Worm (Caenorhabditis elegans) whole organism, L1 larva: ENCODE data around the gene spp-22.
A peak's percentile ranks its signal among the peaks of the same experiment; 100 is the strongest.

Experiments
- F16B12.6 ChIP-seq: fragments of 150-350 bp; optimal IDR thresholded peaks from 2 replicates; lab custom pipeline; 2014; ENCODE audit warnings: missing biosample characterization, missing genetic modification characterization
- Y116A8C.19 ChIP-seq: sonication (generic microtip); optimal IDR thresholded peaks from 2 replicates; lab custom pipeline; 2016; ENCODE audit warnings: missing compliant biosample characterization, missing genetic modification characterization, borderline replicate concordance
- ama-1 ChIP-seq: fragments of 150-350 bp; optimal IDR thresholded peaks from 2 replicates; lab custom pipeline; 2014
- blmp-1 ChIP-seq: fragments of 150-350 bp; optimal IDR thresholded peaks from 2 replicates; lab custom pipeline; 2014; ENCODE audit warnings: missing biosample characterization, missing genetic modification characterization
- ceh-63 ChIP-seq: fragments of 200-800 bp; sonication (Bioruptor generic); optimal IDR thresholded peaks from 2 replicates; lab custom pipeline; 2018; ENCODE audit warnings: mild to moderate bottlenecking, missing genetic modification characterization, missing compliant biosample characterization
- ceh-88 ChIP-seq: fragments of 200-800 bp; sonication (Bioruptor generic); IDR thresholded peaks from 2 replicates; pipeline ENCODE4 v1.3.6; 2022; ENCODE audit warnings: missing genetic modification characterization, missing compliant biosample characterization
- ceh-90 ChIP-seq: sonication (generic microtip); optimal IDR thresholded peaks from 2 replicates; lab custom pipeline; 2016; ENCODE audit warnings: missing genetic modification characterization, missing compliant biosample characterization
- efl-1 ChIP-seq, 4 experiments: fragments of 150-350 bp; optimal IDR thresholded peaks in 3 of 4; peaks in 1 of 4; 1 replicate in 1 of 4; 2 replicates in 3 of 4; lab custom pipeline; 2014; ENCODE audit warnings: missing biosample characterization in 2 of 4, missing genetic modification characterization in 2 of 4, missing genetic modification reagents in 2 of 4
- efl-3 ChIP-seq: fragments of 200-800 bp; sonication (Bioruptor generic); optimal IDR thresholded peaks from 2 replicates; lab custom pipeline; 2018; ENCODE audit warnings: mild to moderate bottlenecking, missing genetic modification characterization, missing compliant biosample characterization
- egl-13 ChIP-seq: sonication (generic microtip); optimal IDR thresholded peaks from 2 replicates; lab custom pipeline; 2016; ENCODE audit warnings: missing genotype, missing genetic modification reagents, missing genetic modification characterization, missing compliant biosample characterization
- egl-27 ChIP-seq, 2 experiments: fragments of 150-350 bp in 1 of 2; sonication (generic microtip); optimal IDR thresholded peaks; 3 replicates each; lab custom pipeline; 2017 to 2018; ENCODE audit warnings: missing biosample characterization in 2 of 2, missing genetic modification characterization in 2 of 2, missing genetic modification reagents in 2 of 2
- elt-2 ChIP-seq: sonication (generic microtip); optimal IDR thresholded peaks from 2 replicates; lab custom pipeline; 2016; ENCODE audit warnings: missing genetic modification characterization, mild to moderate bottlenecking, inconsistent platforms, missing compliant biosample characterization, missing genetic modification reagents
- elt-3 ChIP-seq, 6 experiments: fragments of 150-350 bp in 1 of 6; sonication (generic microtip); optimal IDR thresholded peaks; 2 replicates each; lab custom pipeline; 2017 to 2018; ENCODE audit warnings: missing biosample characterization in 6 of 6, missing genetic modification characterization in 6 of 6, inconsistent platforms in 1 of 6
- grh-1 ChIP-seq: fragments of 200-800 bp; sonication (Bioruptor generic); IDR thresholded peaks from 2 replicates; pipeline ENCODE4 v1.3.6; 2022; ENCODE audit warnings: missing genetic modification reagents, missing genetic modification characterization, missing compliant biosample characterization
- irx-1 ChIP-seq: sonication (generic microtip); optimal IDR thresholded peaks from 2 replicates; lab custom pipeline; 2016; ENCODE audit warnings: missing genetic modification characterization, missing compliant biosample characterization
- jun-1 ChIP-seq: fragments of 150-350 bp; optimal IDR thresholded peaks from 2 replicates; lab custom pipeline; 2014; ENCODE audit warnings: missing biosample characterization, missing genetic modification reagents, missing genetic modification characterization
- lin-14 ChIP-seq: fragments of 200-800 bp; sonication (Bioruptor generic); optimal IDR thresholded peaks from 2 replicates; lab custom pipeline; 2018; ENCODE audit warnings: mild to moderate bottlenecking, missing genetic modification characterization, moderate library complexity, missing compliant biosample characterization
- lin-35 ChIP-seq, 2 experiments: fragments of 150-350 bp; optimal IDR thresholded peaks; 2 replicates each; lab custom pipeline; 2014; ENCODE audit warnings: missing biosample characterization in 2 of 2, missing genetic modification characterization in 2 of 2, missing genetic modification reagents in 2 of 2
- mdl-1 ChIP-seq, 2 experiments: fragments of 150-350 bp; optimal IDR thresholded peaks; 2 replicates each; lab custom pipeline; 2014 to 2017; ENCODE audit warnings: missing biosample characterization in 2 of 2, missing genetic modification characterization in 2 of 2, inconsistent platforms in 1 of 2
- mef-2 ChIP-seq: fragments of 150-350 bp; optimal IDR thresholded peaks from 2 replicates; lab custom pipeline; 2014; ENCODE audit warnings: missing biosample characterization, missing genetic modification characterization
- nhr-71 ChIP-seq: sonication (generic microtip); optimal IDR thresholded peaks from 2 replicates; lab custom pipeline; 2016; ENCODE audit warnings: mild to moderate bottlenecking, missing genetic modification characterization, moderate library complexity, missing compliant biosample characterization
- nhr-76 ChIP-seq: sonication (generic microtip); optimal IDR thresholded peaks from 2 replicates; lab custom pipeline; 2017; ENCODE audit warnings: missing biosample characterization, missing genetic modification characterization
- nhr-84 ChIP-seq: sonication (generic microtip); optimal IDR thresholded peaks from 2 replicates; lab custom pipeline; 2017; ENCODE audit warnings: missing biosample characterization, missing genetic modification characterization
- nhr-85 ChIP-seq: sonication (generic microtip); peaks from one replicate; lab custom pipeline; 2016; ENCODE audit warnings: missing genetic modification characterization, inconsistent platforms, missing compliant biosample characterization
- nhr-90 ChIP-seq: sonication (generic microtip); optimal IDR thresholded peaks from 2 replicates; lab custom pipeline; 2016; ENCODE audit warnings: mild to moderate bottlenecking, missing genetic modification characterization, missing compliant biosample characterization; ENCODE audit not compliant: poor library complexity
- pax-3 ChIP-seq: fragments of 200-800 bp; sonication (Bioruptor generic); optimal IDR thresholded peaks from 2 replicates; lab custom pipeline; 2018; ENCODE audit warnings: mild to moderate bottlenecking, missing genetic modification characterization, moderate library complexity, missing compliant biosample characterization
- pqm-1 ChIP-seq: sonication (generic microtip); optimal IDR thresholded peaks from 3 replicates; lab custom pipeline; 2017; ENCODE audit warnings: missing biosample characterization, missing genetic modification characterization
- snpc-4 ChIP-seq: fragments of 150-350 bp; optimal IDR thresholded peaks from 2 replicates; lab custom pipeline; 2014; ENCODE audit warnings: missing biosample characterization, missing genetic modification characterization
- snu-23 ChIP-seq: sonication (generic microtip); optimal IDR thresholded peaks from 2 replicates; lab custom pipeline; 2016; ENCODE audit warnings: missing genetic modification characterization, missing compliant biosample characterization
- sox-4 ChIP-seq: sonication (generic microtip); optimal IDR thresholded peaks from 2 replicates; lab custom pipeline; 2016; ENCODE audit warnings: missing genetic modification characterization, missing compliant biosample characterization
- tbx-2 ChIP-seq: sonication (generic microtip); optimal IDR thresholded peaks from 2 replicates; lab custom pipeline; 2016; ENCODE audit warnings: missing genetic modification characterization, missing compliant biosample characterization
- unc-30 ChIP-seq: sonication (generic microtip); optimal IDR thresholded peaks from 2 replicates; lab custom pipeline; 2017; ENCODE audit warnings: missing biosample characterization, missing genetic modification characterization
- unc-86 ChIP-seq: sonication (generic microtip); optimal IDR thresholded peaks from 2 replicates; lab custom pipeline; 2016; ENCODE audit warnings: missing genetic modification characterization, missing compliant biosample characterization
- xbp-1 ChIP-seq: sonication (generic microtip); optimal IDR thresholded peaks from 2 replicates; lab custom pipeline; 2016; ENCODE audit warnings: missing genetic modification characterization, missing compliant biosample characterization
- zip-4 ChIP-seq: fragments of 200-800 bp; sonication (Bioruptor generic); optimal IDR thresholded peaks from 2 replicates; lab custom pipeline; 2018; ENCODE audit warnings: mild to moderate bottlenecking, missing genetic modification characterization, moderate library complexity, missing compliant biosample characterization
- ztf-11 ChIP-seq, 2 experiments: sonication (generic microtip); optimal IDR thresholded peaks; 2 replicates each; lab custom pipeline; 2016 to 2017; ENCODE audit warnings: missing genetic modification characterization in 2 of 2, missing biosample characterization in 1 of 2, missing compliant biosample characterization in 1 of 2
- ztf-4 ChIP-seq: fragments of 150-350 bp; optimal IDR thresholded peaks from 2 replicates; lab custom pipeline; 2014; ENCODE audit warnings: missing biosample characterization, missing genetic modification characterization

The spp-22 gene

DNA sequence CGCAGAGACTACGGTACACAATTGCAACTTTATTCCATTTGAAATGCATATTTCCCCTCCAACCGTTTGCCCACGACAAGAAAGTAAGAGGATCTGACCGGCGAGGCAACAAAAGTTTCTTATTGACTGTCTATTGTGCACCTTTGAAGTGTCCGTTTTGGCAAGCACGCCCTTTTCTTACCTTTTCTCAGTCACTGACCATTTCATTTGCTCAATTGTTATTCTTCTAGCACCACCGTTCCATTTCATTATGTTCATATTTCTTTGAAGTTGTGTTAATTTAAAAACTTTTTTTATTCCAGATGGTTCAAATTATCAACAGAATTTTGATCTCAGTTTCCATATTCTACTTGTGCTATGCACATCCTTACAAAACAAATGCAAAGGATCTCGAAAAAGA is at the start of gene spp-22:
TSS of gene spp-22 (plus strand) at position 301 of the 400 bp plus-strand sequence.
- TF ChIP-seq efl-1 (optimal IDR thresholded peaks at IDR 0.05; lab: Kevin White, UChicago), result no peak
- peak in 1 of 2 experiments; percentile 37 for TF ChIP-seq efl-1 (GFP tag; optimal IDR thresholded peaks at IDR 0.05 in 1 of 2; lab: Kevin White, UChicago)
- no peak for TF ChIP-seq efl-3 (GFP tag; lab: Kevin White, UChicago)

DNA sequence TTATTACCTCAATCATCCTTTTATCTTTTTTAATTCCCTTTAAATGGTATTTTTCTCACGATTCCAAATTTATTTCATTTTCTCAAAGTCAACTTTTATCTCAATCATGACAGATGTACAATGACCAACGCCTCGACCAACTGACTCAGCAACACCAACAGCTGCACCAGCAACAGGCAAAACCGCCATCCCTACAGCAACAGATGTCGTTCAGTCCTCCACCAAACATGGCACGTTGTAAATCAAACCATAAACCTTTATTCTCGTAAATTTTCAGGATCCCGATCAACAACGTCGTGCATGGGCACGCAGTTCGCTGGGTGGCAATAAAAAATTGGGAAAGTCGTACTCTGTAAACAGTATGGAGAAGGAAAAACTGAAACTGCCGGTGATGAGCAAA is 48.7 kb upstream of the spp-22 start:
- TF ChIP-seq zip-4, result no peak
- TF ChIP-seq ceh-63 (GFP tag; lab: Kevin White, UChicago), result no peak
- TF ChIP-seq unc-86, result no peak
- TF ChIP-seq efl-1 (optimal IDR thresholded peaks at IDR 0.05; lab: Kevin White, UChicago), result no peak
- peak in 1 of 2 experiments; percentile 14 for TF ChIP-seq efl-1 (GFP tag; optimal IDR thresholded peaks at IDR 0.05 in 1 of 2; lab: Kevin White, UChicago)
- TF ChIP-seq snpc-4 (tag; lab: Kevin White, UChicago), result no peak
- no peak for TF ChIP-seq mef-2 (tag; lab: Kevin White, UChicago)
- TF ChIP-seq jun-1, result no peak
- TF ChIP-seq Y116A8C.19 (tag; lab: Kevin White, UChicago), result no peak
- no peak for TF ChIP-seq nhr-71 (tag; lab: Kevin White, UChicago)
- no peak for TF ChIP-seq nhr-76
- no peak for TF ChIP-seq xbp-1 (tag; lab: Kevin White, UChicago)
- no peak for TF ChIP-seq grh-1
- TF ChIP-seq ztf-11 (tag; optimal IDR thresholded peaks at IDR 0.05; lab: Kevin White, UChicago), result peak in 1 of 2 experiments; percentile 20
- TF ChIP-seq nhr-90, result no peak
- TF ChIP-seq nhr-84 (tag; lab: Kevin White, UChicago), result no peak

DNA sequence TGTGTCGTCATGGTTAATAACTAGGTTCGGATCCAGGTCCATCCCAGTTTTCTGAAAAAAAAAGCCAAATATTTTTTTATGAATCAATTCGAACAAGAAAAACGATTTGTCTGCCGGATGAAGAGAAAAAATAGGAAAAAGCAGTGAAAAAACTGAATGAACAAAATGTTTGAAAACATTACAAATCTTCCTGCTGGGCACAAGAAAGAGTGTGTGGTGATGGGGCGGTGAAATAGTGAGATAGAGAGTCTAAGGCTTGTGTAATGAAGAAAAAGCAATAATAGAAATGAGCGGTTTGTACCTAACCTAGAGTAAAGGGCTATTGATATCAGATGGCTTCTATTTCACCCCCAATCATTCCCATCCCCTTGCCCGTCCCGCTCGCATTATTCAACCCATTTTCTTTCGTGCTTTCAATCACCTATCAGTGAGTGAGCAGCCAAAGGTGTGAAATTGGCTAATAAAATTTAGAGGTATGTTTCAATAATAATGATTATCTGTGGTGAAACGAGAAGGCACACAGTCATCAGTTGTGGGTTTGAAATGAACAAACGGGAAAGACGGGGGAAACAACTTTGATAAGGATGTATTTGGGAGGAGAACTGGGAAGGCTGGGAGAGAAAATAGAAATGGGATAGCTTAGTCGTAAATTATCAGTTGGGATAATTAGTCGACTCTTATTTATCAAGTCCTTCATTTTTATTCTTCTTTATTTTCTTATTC is 40.8 kb upstream of the spp-22 start, which contains the start of gene bar-1:
TSS of gene bar-1 (minus strand) at position 51 of the 723 bp plus-strand sequence.
- TF ChIP-seq elt-2 (peak; percentile 46), xbp-1 (tag; lab: Kevin White, UChicago) (no peak), elt-3 (tag; optimal IDR thresholded peaks at IDR 0.05; lab: Kevin White, UChicago) (peak in 1 of 6 experiments; percentile 8), mef-2 (tag; lab: Kevin White, UChicago) (no peak), blmp-1 (peak; percentile 8), unc-30 (no peak), ceh-90 (tag; lab: Kevin White, UChicago) (no peak), F16B12.6 (tag; lab: Kevin White, UChicago) (no peak)

DNA sequence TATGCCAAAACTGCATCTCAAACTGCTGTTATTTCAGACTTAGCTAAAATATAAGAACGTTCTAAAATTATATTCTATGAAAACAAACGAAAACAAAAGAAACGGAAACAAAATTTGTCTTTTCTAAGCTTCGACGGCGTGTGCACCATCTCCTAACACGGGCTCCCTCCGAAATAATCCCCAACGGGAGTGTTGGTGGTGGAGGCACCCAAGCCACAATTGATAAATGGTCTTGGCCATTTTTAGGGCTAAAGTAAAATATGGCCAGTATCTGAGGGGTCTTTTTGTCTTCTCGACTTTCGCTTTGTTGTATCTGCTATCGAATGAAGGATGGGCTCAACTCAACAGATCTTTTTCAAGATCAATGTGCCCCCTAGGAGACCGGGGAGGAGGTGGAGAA is 36.1 kb upstream of the spp-22 start:
- TF ChIP-seq lin-14, result peak; percentile 25
- TF ChIP-seq nhr-76, result no peak
- TF ChIP-seq, all 84 proteins: peak for 1

DNA sequence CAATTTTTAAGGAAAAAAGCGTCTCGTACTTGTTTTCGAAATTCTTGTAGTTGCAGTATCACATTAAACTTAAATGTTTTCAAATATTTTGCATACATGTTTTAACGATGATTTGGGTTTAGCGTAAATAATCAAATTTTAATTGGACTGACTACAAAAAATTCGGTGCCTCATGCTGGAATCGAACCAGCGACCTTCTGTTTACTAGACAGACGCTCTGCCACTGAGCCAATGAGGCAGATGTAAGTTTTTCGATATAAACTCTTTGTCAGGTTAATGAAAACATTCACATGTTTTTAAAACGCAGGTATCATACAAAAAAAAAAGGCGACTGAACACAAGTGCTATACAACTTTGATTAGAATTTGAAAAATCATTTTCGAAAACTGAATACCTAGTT is 34.7 kb upstream of the spp-22 start:
- TF ChIP-seq nhr-90 (peak; percentile 32), lin-35 (GFP tag; optimal IDR thresholded peaks at IDR 0.05; lab: Kevin White, UChicago) (peak in 1 of 2 experiments; percentile 21), sox-4 (no peak), nhr-85 (peak; percentile 23), elt-3 (tag; optimal IDR thresholded peaks at IDR 0.05; lab: Kevin White, UChicago) (no peak), ztf-4 (no peak), mdl-1 (tag; optimal IDR thresholded peaks at IDR 0.05; lab: Kevin White, UChicago) (no peak), snu-23 (GFP tag; lab: Kevin White, UChicago) (peak; percentile 16), ama-1 (lab: Kevin White, UChicago) (no peak), egl-13 (tag; lab: Kevin White, UChicago) (no peak)

DNA sequence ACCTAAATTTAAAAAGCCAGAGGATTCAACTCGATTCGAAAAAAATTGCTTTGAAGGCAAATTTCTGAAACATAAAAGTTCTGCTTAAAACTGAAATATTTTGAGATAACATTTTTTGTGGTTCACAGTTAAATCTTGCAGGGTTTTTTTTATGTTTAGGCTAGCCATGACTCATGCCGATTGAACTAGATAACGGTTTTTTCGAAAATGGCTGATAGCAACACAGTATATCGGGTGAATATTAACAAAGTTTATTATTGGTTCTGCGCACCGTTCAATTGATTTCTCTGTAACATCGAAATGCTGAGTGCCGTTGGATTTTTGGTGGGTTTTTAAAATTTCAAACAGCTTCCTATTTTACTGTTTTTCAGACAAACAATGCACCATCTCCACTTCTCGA is 34.2 kb upstream of the spp-22 start, which contains the start of gene F43E12.1:
TSS of gene F43E12.1 (plus strand) at position 301 of the 400 bp plus-strand sequence.
- no peak for TF ChIP-seq pax-3 (tag; lab: Kevin White, UChicago)
- TF ChIP-seq egl-13 (tag; lab: Kevin White, UChicago), result no peak
- no peak for TF ChIP-seq egl-27 (tag; optimal IDR thresholded peaks at IDR 0.05; lab: Kevin White, UChicago)
- TF ChIP-seq snpc-4 (tag; lab: Kevin White, UChicago), result no peak
- no peak for TF ChIP-seq pqm-1 (tag; lab: Kevin White, UChicago)
- TF ChIP-seq snu-23 (GFP tag; lab: Kevin White, UChicago), result no peak
- TF ChIP-seq ceh-88 (GFP tag; lab: Robert Waterston, UW), result no peak
- TF ChIP-seq tbx-2, result no peak
- no peak for TF ChIP-seq irx-1 (tag; lab: Kevin White, UChicago)
- no peak for TF ChIP-seq mef-2 (tag; lab: Kevin White, UChicago)
- TF ChIP-seq, all 84 proteins: peak for 0
